Fruit fly (Drosophila melanogaster): ENCODE data around the gene vari.

DNA sequence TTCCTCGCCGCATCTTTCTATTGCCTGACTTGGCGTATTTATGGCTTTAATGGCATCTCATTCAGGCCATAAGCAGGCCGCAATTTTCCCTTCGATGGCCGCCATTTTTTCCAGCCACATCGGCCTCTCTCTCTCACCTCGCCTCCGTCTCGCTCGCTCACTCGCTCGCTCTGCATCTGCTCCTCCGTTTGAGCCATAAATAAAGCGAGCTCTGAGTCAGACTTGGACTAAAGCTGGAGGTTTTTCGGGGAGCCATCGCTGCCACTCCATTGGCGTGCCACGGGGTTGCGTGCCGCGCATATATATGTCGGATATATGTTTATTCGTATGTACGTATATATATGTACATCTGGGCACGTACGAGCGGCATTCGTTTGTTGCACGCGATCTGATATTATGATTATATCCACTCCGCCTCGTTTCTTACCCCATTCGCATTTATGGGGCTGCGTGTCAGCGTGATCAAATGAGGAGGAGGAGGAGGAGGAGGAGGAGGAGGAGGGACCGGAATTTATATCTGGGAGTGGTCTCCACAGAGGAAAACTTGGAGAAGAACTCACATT lies 19.8 kb downstream of the vari start:
- TF ChIP-seq psq (optimal IDR thresholded peaks at IDR 0.05), result no peak
- TF ChIP-seq Sin3A (optimal IDR thresholded peaks at IDR 0.05), result no peak
- no peak for TF ChIP-seq ttk (optimal IDR thresholded peaks at IDR 0.05)
- TF ChIP-seq h (optimal IDR thresholded peaks at IDR 0.05), result no peak
- TF ChIP-seq Myc (optimal IDR thresholded peaks at IDR 0.05), result no peak
- TF ChIP-seq insv (optimal IDR thresholded peaks at IDR 0.05), result no peak

Measured in Kc167 (cell line).